Worm (Caenorhabditis elegans): Measurements from ENCODE around the gene C42D4.13.

C42D4.13 gene

ce11 chrIV:7191745-7192144 is 3.8 kb upstream of the C42D4.13 start, which contains the start of gene R13A1.5:
TSS of gene R13A1.5 (minus strand) at chrIV:7191845.
- TF ChIP-seq ztf-29 (GFP tag; IDR thresholded peaks at IDR 0.05): no peak
- no peak for TF ChIP-seq klf-2 (GFP tag; conservative IDR thresholded peaks at IDR 0.05)
- TF ChIP-seq med-1 (GFP tag; optimal IDR thresholded peaks at IDR 0.05; ENCODE audit: insufficient read depth): no peak
- no peak for TF ChIP-seq ztf-23 (GFP tag; IDR thresholded peaks at IDR 0.05)
- no peak for TF ChIP-seq flt-1 (GFP tag; IDR thresholded peaks at IDR 0.05)

- TF ChIP-seq ztf-23 (GFP tag; IDR thresholded peaks at IDR 0.05) (no peak), ztf-29 (GFP tag; IDR thresholded peaks at IDR 0.05) (no peak), T22C8.4 (GFP tag; IDR thresholded peaks at IDR 0.05) (no peak), flt-1 (GFP tag; IDR thresholded peaks at IDR 0.05) (no peak), ref-1 (GFP tag; conservative IDR thresholded peaks at IDR 0.05) (no peak), klf-2 (GFP tag; conservative IDR thresholded peaks at IDR 0.05) (no peak), tab-1 (GFP tag; IDR thresholded peaks at IDR 0.05) (no peak), cog-1 (tag; optimal IDR thresholded peaks at IDR 0.05) (no peak), med-1 (GFP tag; optimal IDR thresholded peaks at IDR 0.05; ENCODE audit: insufficient read depth) (no peak)
Measured at ce11 chrIV:7190409-7190808, 2.5 kb upstream of the C42D4.13 start.

- TF ChIP-seq med-1 (GFP tag; optimal IDR thresholded peaks at IDR 0.05; ENCODE audit: insufficient read depth) (no peak), ztf-23 (GFP tag; IDR thresholded peaks at IDR 0.05) (no peak), cog-1 (tag; optimal IDR thresholded peaks at IDR 0.05) (no peak), T22C8.4 (GFP tag; IDR thresholded peaks at IDR 0.05) (no peak), ref-1 (GFP tag; conservative IDR thresholded peaks at IDR 0.05) (no peak), klf-2 (GFP tag; conservative IDR thresholded peaks at IDR 0.05) (no peak), ztf-29 (GFP tag; IDR thresholded peaks at IDR 0.05) (no peak), tab-1 (GFP tag; IDR thresholded peaks at IDR 0.05) (no peak), flt-1 (GFP tag; IDR thresholded peaks at IDR 0.05) (no peak)
Measured at ce11 chrIV:7188528-7189422, 845 bp upstream of the C42D4.13 start, which contains the start of gene srlf-7. TSS of gene srlf-7 (plus strand) at chrIV:7189287.

- TF ChIP-seq klf-2 (GFP tag; conservative IDR thresholded peaks at IDR 0.05) (no peak), ref-1 (GFP tag; conservative IDR thresholded peaks at IDR 0.05) (no peak), ztf-29 (GFP tag; IDR thresholded peaks at IDR 0.05) (no peak), tab-1 (GFP tag; IDR thresholded peaks at IDR 0.05) (no peak), ztf-23 (GFP tag; IDR thresholded peaks at IDR 0.05) (no peak), cog-1 (tag; optimal IDR thresholded peaks at IDR 0.05) (no peak), T22C8.4 (GFP tag; IDR thresholded peaks at IDR 0.05) (no peak), med-1 (GFP tag; optimal IDR thresholded peaks at IDR 0.05; ENCODE audit: insufficient read depth) (no peak), flt-1 (GFP tag; IDR thresholded peaks at IDR 0.05) (no peak)
Measured at ce11 chrIV:7186756-7187155, 1.2 kb downstream of the C42D4.13 start, which contains the start of gene str-249. TSS of gene str-249 (minus strand) at chrIV:7186856.

- TF ChIP-seq flt-1 (GFP tag; IDR thresholded peaks at IDR 0.05): no peak
- TF ChIP-seq ztf-29 (GFP tag; IDR thresholded peaks at IDR 0.05): no peak
Measured at ce11 chrIV:7184597-7184996, 3.3 kb downstream of the C42D4.13 start, which contains the start of gene clec-179. TSS of gene clec-179 (minus strand) at chrIV:7184697.

ce11 chrIV:7182818-7183217 is 5.1 kb downstream of the C42D4.13 start:
- TF ChIP-seq ztf-29 (GFP tag; IDR thresholded peaks at IDR 0.05) (no peak), flt-1 (GFP tag; IDR thresholded peaks at IDR 0.05) (no peak), klf-2 (GFP tag; conservative IDR thresholded peaks at IDR 0.05) (no peak), med-1 (GFP tag; optimal IDR thresholded peaks at IDR 0.05; ENCODE audit: insufficient read depth) (no peak), cog-1 (tag; optimal IDR thresholded peaks at IDR 0.05) (no peak), T22C8.4 (GFP tag; IDR thresholded peaks at IDR 0.05) (no peak), ztf-23 (GFP tag; IDR thresholded peaks at IDR 0.05) (no peak), tab-1 (GFP tag; IDR thresholded peaks at IDR 0.05) (no peak), ref-1 (GFP tag; conservative IDR thresholded peaks at IDR 0.05) (no peak)

ce11 chrIV:7180304-7180703 is 7.6 kb downstream of the C42D4.13 start, which contains the start of gene cest-10:
TSS of gene cest-10 (plus strand) at chrIV:7180557.
- TF ChIP-seq cog-1 (tag; optimal IDR thresholded peaks at IDR 0.05): no peak
- no peak for TF ChIP-seq ztf-23 (GFP tag; IDR thresholded peaks at IDR 0.05)
- TF ChIP-seq med-1 (GFP tag; optimal IDR thresholded peaks at IDR 0.05; ENCODE audit: insufficient read depth): no peak
- TF ChIP-seq tab-1 (GFP tag; IDR thresholded peaks at IDR 0.05): no peak
- TF ChIP-seq ref-1 (GFP tag; conservative IDR thresholded peaks at IDR 0.05): no peak
- TF ChIP-seq T22C8.4 (GFP tag; IDR thresholded peaks at IDR 0.05): no peak
- TF ChIP-seq ztf-29 (GFP tag; IDR thresholded peaks at IDR 0.05): no peak
- TF ChIP-seq flt-1 (GFP tag; IDR thresholded peaks at IDR 0.05): no peak
- TF ChIP-seq klf-2 (GFP tag; conservative IDR thresholded peaks at IDR 0.05): no peak

- no peak for TF ChIP-seq flt-1 (GFP tag; IDR thresholded peaks at IDR 0.05)
Measured at ce11 chrIV:7178942-7179341, 9.0 kb downstream of the C42D4.13 start, which contains the start of gene C42D4.3. TSS of gene C42D4.3 (plus strand) at chrIV:7179239.

ce11 chrIV:7176887-7177286 is 11.0 kb downstream of the C42D4.13 start, which contains the start of gene str-44:
TSS of gene str-44 (plus strand) at chrIV:7177187.
- TF ChIP-seq T22C8.4 (GFP tag; IDR thresholded peaks at IDR 0.05) (no peak), ref-1 (GFP tag; conservative IDR thresholded peaks at IDR 0.05) (no peak), ztf-23 (GFP tag; IDR thresholded peaks at IDR 0.05) (no peak), ztf-29 (GFP tag; IDR thresholded peaks at IDR 0.05) (no peak), med-1 (GFP tag; optimal IDR thresholded peaks at IDR 0.05; ENCODE audit: insufficient read depth) (no peak), tab-1 (GFP tag; IDR thresholded peaks at IDR 0.05) (no peak), klf-2 (GFP tag; conservative IDR thresholded peaks at IDR 0.05) (no peak), cog-1 (tag; optimal IDR thresholded peaks at IDR 0.05) (no peak), flt-1 (GFP tag; IDR thresholded peaks at IDR 0.05) (no peak)

ce11 chrIV:7175346-7175745 is 12.6 kb downstream of the C42D4.13 start, which contains the start of gene C42D4.19:
TSS of gene C42D4.19 (plus strand) at chrIV:7175646.
- TF ChIP-seq med-1 (GFP tag; optimal IDR thresholded peaks at IDR 0.05; ENCODE audit: insufficient read depth): no peak
- no peak for TF ChIP-seq ztf-23 (GFP tag; IDR thresholded peaks at IDR 0.05)
- TF ChIP-seq ref-1 (GFP tag; conservative IDR thresholded peaks at IDR 0.05): no peak
- TF ChIP-seq tab-1 (GFP tag; IDR thresholded peaks at IDR 0.05): no peak
- TF ChIP-seq T22C8.4 (GFP tag; IDR thresholded peaks at IDR 0.05): no peak
- no peak for TF ChIP-seq cog-1 (tag; optimal IDR thresholded peaks at IDR 0.05)
- no peak for TF ChIP-seq ztf-29 (GFP tag; IDR thresholded peaks at IDR 0.05)
